Fruit fly (Drosophila melanogaster): ENCODE measurements around the gene Mec2.

Gene Mec2

DNA sequence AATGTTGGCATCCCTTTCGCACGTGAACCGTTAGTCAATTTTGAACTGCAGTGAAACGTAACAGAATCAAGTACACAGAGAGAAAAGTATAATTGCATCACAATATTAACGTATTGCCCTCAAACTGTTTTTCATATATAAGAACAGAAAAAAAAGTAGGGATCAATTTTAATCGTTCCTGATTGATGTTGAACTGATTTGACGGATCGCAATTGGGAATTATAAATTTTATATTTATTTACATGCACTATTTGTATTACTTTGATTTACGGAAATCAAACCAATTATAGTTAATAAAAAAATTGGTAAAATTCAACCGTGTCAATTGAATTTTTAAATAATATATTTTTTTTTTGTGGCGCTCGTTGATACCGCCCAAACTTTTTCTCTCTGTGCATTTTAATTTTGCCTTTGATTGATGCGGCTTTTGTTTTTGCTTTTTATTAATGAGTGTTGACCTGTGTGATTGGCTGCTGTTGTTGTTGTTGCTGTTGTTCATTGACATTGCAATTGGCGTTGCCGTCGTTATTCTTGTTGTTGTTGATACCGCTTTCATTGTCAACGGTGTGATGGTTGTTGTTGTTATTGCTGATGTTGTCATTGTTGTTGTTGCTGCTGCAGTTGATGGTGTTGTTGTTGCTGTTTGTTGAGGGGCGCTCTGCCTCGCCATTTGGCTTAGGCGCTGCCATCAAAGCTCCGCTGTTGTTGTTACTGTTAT lies 35.1 kb upstream of the Mec2 start:
- TF ChIP-seq cic (GFP tag; optimal IDR thresholded peaks at IDR 0.05) (no peak), Crg-1 (GFP tag; optimal IDR thresholded peaks at IDR 0.05) (peak; percentile 49), CG5204 (GFP tag; optimal IDR thresholded peaks at IDR 0.05) (peak; percentile 72), toe (GFP tag; optimal IDR thresholded peaks at IDR 0.05) (peak; percentile 58), CG7045 (GFP tag; optimal IDR thresholded peaks at IDR 0.05) (peak; percentile 57), bab1 (GFP tag; optimal IDR thresholded peaks at IDR 0.05) (peak; percentile 64), kay (GFP tag; ENCODE audit: borderline replicate concordance) (peak; percentile 92), CG11617 (GFP tag; optimal IDR thresholded peaks at IDR 0.05) (peak; percentile 87), Mnt (GFP tag; optimal IDR thresholded peaks at IDR 0.05) (peak; percentile 22), CG14711 (tag; optimal IDR thresholded peaks at IDR 0.05) (peak; percentile 76), Hr96 (GFP tag; optimal IDR thresholded peaks at IDR 0.05) (peak; percentile 56), CG33017 (tag; optimal IDR thresholded peaks at IDR 0.05) (peak; percentile 45), ovo (GFP tag; optimal IDR thresholded peaks at IDR 0.05) (peak; percentile 62), CG7101 (tag; optimal IDR thresholded peaks at IDR 0.05) (peak; percentile 74), cnc (optimal IDR thresholded peaks at IDR 0.05) (no peak), CG12768 (GFP tag; optimal IDR thresholded peaks at IDR 0.05) (peak; percentile 46), pad (GFP tag; optimal IDR thresholded peaks at IDR 0.05) (peak; percentile 16), CG1620 (GFP tag; optimal IDR thresholded peaks at IDR 0.05) (peak; percentile 15), Clk (GFP tag; optimal IDR thresholded peaks at IDR 0.05) (no peak), tj (GFP tag; optimal IDR thresholded peaks at IDR 0.05) (peak; percentile 23)

- no peak for TF ChIP-seq CG14711 (tag; optimal IDR thresholded peaks at IDR 0.05)
- no peak for TF ChIP-seq CG33017 (tag; optimal IDR thresholded peaks at IDR 0.05)
- TF ChIP-seq tj (GFP tag; optimal IDR thresholded peaks at IDR 0.05) = peak; percentile 68
- TF ChIP-seq pad (GFP tag; optimal IDR thresholded peaks at IDR 0.05) = peak; percentile 94
- peak; percentile 93 for TF ChIP-seq kay (GFP tag; ENCODE audit: borderline replicate concordance)
- no peak for TF ChIP-seq toe (GFP tag; optimal IDR thresholded peaks at IDR 0.05)
- no peak for TF ChIP-seq Clk (GFP tag; optimal IDR thresholded peaks at IDR 0.05)
- TF ChIP-seq ovo (GFP tag; optimal IDR thresholded peaks at IDR 0.05) = no peak
- no peak for TF ChIP-seq CG11617 (GFP tag; optimal IDR thresholded peaks at IDR 0.05)
- peak; percentile 63 for TF ChIP-seq bab1 (GFP tag; optimal IDR thresholded peaks at IDR 0.05)
- no peak for TF ChIP-seq cnc (optimal IDR thresholded peaks at IDR 0.05)
- TF ChIP-seq CG12768 (GFP tag; optimal IDR thresholded peaks at IDR 0.05) = peak; percentile 53
- TF ChIP-seq CG7101 (tag; optimal IDR thresholded peaks at IDR 0.05) = no peak
- TF ChIP-seq Mnt (GFP tag; optimal IDR thresholded peaks at IDR 0.05) = peak; percentile 57
- no peak for TF ChIP-seq Hr96 (GFP tag; optimal IDR thresholded peaks at IDR 0.05)
- TF ChIP-seq CG5204 (GFP tag; optimal IDR thresholded peaks at IDR 0.05) = no peak
- peak; percentile 66 for TF ChIP-seq cic (GFP tag; optimal IDR thresholded peaks at IDR 0.05)
- TF ChIP-seq Crg-1 (GFP tag; optimal IDR thresholded peaks at IDR 0.05) = no peak
- no peak for TF ChIP-seq CG7045 (GFP tag; optimal IDR thresholded peaks at IDR 0.05)
- no peak for TF ChIP-seq CG1620 (GFP tag; optimal IDR thresholded peaks at IDR 0.05)
Observed at dm6 chrX:19153288-19154130, 34.3 kb upstream of the Mec2 start.

dm6 chrX:19154249-19154648 lies 33.6 kb upstream of the Mec2 start:
- TF ChIP-seq CG12768 (GFP tag; optimal IDR thresholded peaks at IDR 0.05) (no peak), tj (GFP tag; optimal IDR thresholded peaks at IDR 0.05) (no peak), CG7101 (tag; optimal IDR thresholded peaks at IDR 0.05) (no peak), Mnt (GFP tag; optimal IDR thresholded peaks at IDR 0.05) (no peak), CG14711 (tag; optimal IDR thresholded peaks at IDR 0.05) (no peak), Crg-1 (GFP tag; optimal IDR thresholded peaks at IDR 0.05) (no peak), kay (GFP tag; ENCODE audit: borderline replicate concordance) (no peak), CG33017 (tag; optimal IDR thresholded peaks at IDR 0.05) (no peak), pad (GFP tag; optimal IDR thresholded peaks at IDR 0.05) (no peak), ovo (GFP tag; optimal IDR thresholded peaks at IDR 0.05) (no peak), CG7045 (GFP tag; optimal IDR thresholded peaks at IDR 0.05) (no peak), bab1 (GFP tag; optimal IDR thresholded peaks at IDR 0.05) (no peak), Clk (GFP tag; optimal IDR thresholded peaks at IDR 0.05) (no peak), Hr96 (GFP tag; optimal IDR thresholded peaks at IDR 0.05) (no peak), cnc (optimal IDR thresholded peaks at IDR 0.05) (no peak), cic (GFP tag; optimal IDR thresholded peaks at IDR 0.05) (no peak), CG11617 (GFP tag; optimal IDR thresholded peaks at IDR 0.05) (no peak), CG5204 (GFP tag; optimal IDR thresholded peaks at IDR 0.05) (no peak), CG1620 (GFP tag; optimal IDR thresholded peaks at IDR 0.05) (no peak)

dm6 chrX:19154998-19155397 lies 32.8 kb upstream of the Mec2 start:
- TF ChIP-seq Mnt (GFP tag; optimal IDR thresholded peaks at IDR 0.05) = peak; percentile 35
- TF ChIP-seq CG14711 (tag; optimal IDR thresholded peaks at IDR 0.05) = peak; percentile 83
- no peak for TF ChIP-seq toe (GFP tag; optimal IDR thresholded peaks at IDR 0.05)
- peak; percentile 67 for TF ChIP-seq CG7045 (GFP tag; optimal IDR thresholded peaks at IDR 0.05)
- no peak for TF ChIP-seq kay (GFP tag; ENCODE audit: borderline replicate concordance)
- peak; percentile 55 for TF ChIP-seq pad (GFP tag; optimal IDR thresholded peaks at IDR 0.05)
- TF ChIP-seq CG5204 (GFP tag; optimal IDR thresholded peaks at IDR 0.05) = peak; percentile 53
- TF ChIP-seq Hr96 (GFP tag; optimal IDR thresholded peaks at IDR 0.05) = peak; percentile 46
- TF ChIP-seq bab1 (GFP tag; optimal IDR thresholded peaks at IDR 0.05) = peak; percentile 82
- TF ChIP-seq CG33017 (tag; optimal IDR thresholded peaks at IDR 0.05) = peak; percentile 81
- peak; percentile 47 for TF ChIP-seq cic (GFP tag; optimal IDR thresholded peaks at IDR 0.05)
- peak; percentile 37 for TF ChIP-seq tj (GFP tag; optimal IDR thresholded peaks at IDR 0.05)
- TF ChIP-seq CG1620 (GFP tag; optimal IDR thresholded peaks at IDR 0.05) = no peak
- no peak for TF ChIP-seq ovo (GFP tag; optimal IDR thresholded peaks at IDR 0.05)
- no peak for TF ChIP-seq cnc (optimal IDR thresholded peaks at IDR 0.05)
- peak; percentile 72 for TF ChIP-seq CG12768 (GFP tag; optimal IDR thresholded peaks at IDR 0.05)
- TF ChIP-seq Clk (GFP tag; optimal IDR thresholded peaks at IDR 0.05) = peak; percentile 22
- TF ChIP-seq CG7101 (tag; optimal IDR thresholded peaks at IDR 0.05) = peak; percentile 82
- peak; percentile 54 for TF ChIP-seq CG11617 (GFP tag; optimal IDR thresholded peaks at IDR 0.05)
- peak; percentile 58 for TF ChIP-seq Crg-1 (GFP tag; optimal IDR thresholded peaks at IDR 0.05)
